Worm (Caenorhabditis elegans): ENCODE data around the gene F59E12.3.

F59E12.3 gene

ce11 chrII:5649236-5650004 lies 11.3 kb downstream of the F59E12.3 start, which contains the start of the genes sam-4, F59E12.17 and zyg-1:
TSS of gene sam-4 (minus strand) at chrII:5649286.
TSS of gene F59E12.17 (minus strand) at chrII:5649470.
TSS of gene zyg-1 (plus strand) at chrII:5649748.
- TF ChIP-seq nhr-102 (tag; optimal IDR thresholded peaks at IDR 0.05) (no peak), nhr-11 (tag; optimal IDR thresholded peaks at IDR 0.05) (no peak), hmg-1.1 (GFP tag; IDR thresholded peaks at IDR 0.05) (peak; percentile 53), dve-1 (tag; optimal IDR thresholded peaks at IDR 0.05; ENCODE audit: insufficient read depth) (no peak), ceh-44 (GFP tag; IDR thresholded peaks at IDR 0.05) (peak; percentile 75; the same call in 1 of the 2 replicates), cey-2 (tag; optimal IDR thresholded peaks at IDR 0.05; ENCODE audit: borderline replicate concordance, insufficient read depth) (no peak), ZK337.2 (GFP tag; IDR thresholded peaks at IDR 0.05) (no peak), unc-130 (GFP tag; optimal IDR thresholded peaks at IDR 0.05) (peak; percentile 88), pqm-1 (tag; optimal IDR thresholded peaks at IDR 0.05) (no peak), lin-38 (GFP tag; IDR thresholded peaks at IDR 0.05) (peak; percentile 92), madf-5 (GFP tag; IDR thresholded peaks at IDR 0.05) (no peak), aha-1 (tag) (peak; percentile 50), nhr-6 (tag; optimal IDR thresholded peaks at IDR 0.05) (peak; percentile 77), dmd-6 (GFP tag; IDR thresholded peaks at IDR 0.05) (no peak), F10B5.3 (tag; optimal IDR thresholded peaks at IDR 0.05) (no peak), fkh-10 (GFP tag; optimal IDR thresholded peaks at IDR 0.05) (peak; percentile 13), daf-19 (GFP tag; conservative IDR thresholded peaks at IDR 0.05) (no peak), mxl-3 (GFP tag; optimal IDR thresholded peaks at IDR 0.05) (no peak), unc-62 (GFP tag; optimal IDR thresholded peaks at IDR 0.05 in 1 of 2) (peak in 1 of 2 experiments; percentile 52), unc-62 (tag; optimal IDR thresholded peaks at IDR 0.05) (no peak), dmd-8 (GFP tag; IDR thresholded peaks at IDR 0.05) (no peak), hlh-11 (tag; optimal IDR thresholded peaks at IDR 0.05) (peak; percentile 8), lsy-2 (tag; optimal IDR thresholded peaks at IDR 0.05) (peak in 1 of 2 experiments; percentile 81), nhr-42 (GFP tag; IDR thresholded peaks at IDR 0.05) (no peak), lim-7 (GFP tag; IDR thresholded peaks at IDR 0.05) (no peak), nhr-10 (tag; optimal IDR thresholded peaks at IDR 0.05) (no peak), F49E8.2 (tag; optimal IDR thresholded peaks at IDR 0.05; ENCODE audit: borderline replicate concordance) (no peak), Y48G9A.11 (GFP tag; IDR thresholded peaks at IDR 0.05) (peak; percentile 50; the same call in 1 of the 2 replicates), F37D6.2 (tag; optimal IDR thresholded peaks at IDR 0.05) (no peak), nhr-77 (tag; optimal IDR thresholded peaks at IDR 0.05) (peak; percentile 29), mxl-2 (GFP tag; conservative IDR thresholded peaks at IDR 0.05) (no peak), zip-2 (tag; optimal IDR thresholded peaks at IDR 0.05) (no peak), hif-1 (tag; optimal IDR thresholded peaks at IDR 0.05) (peak in 1 of 2 experiments; percentile 70), T20F7.1 (GFP tag; optimal IDR thresholded peaks at IDR 0.05) (no peak), ceh-32 (tag; optimal IDR thresholded peaks at IDR 0.05; ENCODE audit: poor library complexity) (no peak), nhr-41 (GFP tag; IDR thresholded peaks at IDR 0.05) (no peak), D1046.2 (GFP tag; IDR thresholded peaks at IDR 0.05) (no peak), saeg-2 (GFP tag; IDR thresholded peaks at IDR 0.05) (no peak), set-16 (GFP tag; IDR thresholded peaks at IDR 0.05) (no peak), rbr-2 (tag; optimal IDR thresholded peaks at IDR 0.05) (peak; percentile 24), zfp-3 (GFP tag; conservative IDR thresholded peaks at IDR 0.05) (no peak), T26A8.4 (GFP tag; IDR thresholded peaks at IDR 0.05) (no peak), F44E2.7 (GFP tag; IDR thresholded peaks at IDR 0.05) (no peak), daf-12 (tag; optimal IDR thresholded peaks at IDR 0.05) (no peak), duxl-1 (tag; optimal IDR thresholded peaks at IDR 0.05; ENCODE audit: poor library complexity) (no peak), ama-1 (optimal IDR thresholded peaks at IDR 0.05) (no peak), nhr-237 (tag; optimal IDR thresholded peaks at IDR 0.05) (no peak), attf-4 (tag; optimal IDR thresholded peaks at IDR 0.05) (no peak), spr-1 (tag; optimal IDR thresholded peaks at IDR 0.05) (no peak), snpc-1.2 (GFP tag; IDR thresholded peaks at IDR 0.05) (no peak)
